Worm (Caenorhabditis elegans): ENCODE data around the gene gpa-6.

- no peak for TF ChIP-seq mec-3 (tag; optimal IDR thresholded peaks at IDR 0.05; ENCODE audit: borderline replicate concordance)
- no peak for TF ChIP-seq nhr-11 (tag; optimal IDR thresholded peaks at IDR 0.05)
- TF ChIP-seq dmd-4 (tag; optimal IDR thresholded peaks at IDR 0.05; ENCODE audit: borderline replicate concordance) = no peak
- TF ChIP-seq ets-4 (tag; optimal IDR thresholded peaks at IDR 0.05) = no peak
- TF ChIP-seq ama-1 (optimal IDR thresholded peaks at IDR 0.05) = no peak
- no peak for TF ChIP-seq sox-4 (tag; optimal IDR thresholded peaks at IDR 0.05)
- no peak for TF ChIP-seq pag-3 (tag; optimal IDR thresholded peaks at IDR 0.05; ENCODE audit: borderline replicate concordance)
Observed at ce11 chrX:13223437-13223836, 32.4 kb downstream of the gpa-6 start, which contains the start of gene skr-20.

All from whole organism, late embryonic.